Worm (Caenorhabditis elegans): ENCODE data around the gene tth-1.

DNA sequence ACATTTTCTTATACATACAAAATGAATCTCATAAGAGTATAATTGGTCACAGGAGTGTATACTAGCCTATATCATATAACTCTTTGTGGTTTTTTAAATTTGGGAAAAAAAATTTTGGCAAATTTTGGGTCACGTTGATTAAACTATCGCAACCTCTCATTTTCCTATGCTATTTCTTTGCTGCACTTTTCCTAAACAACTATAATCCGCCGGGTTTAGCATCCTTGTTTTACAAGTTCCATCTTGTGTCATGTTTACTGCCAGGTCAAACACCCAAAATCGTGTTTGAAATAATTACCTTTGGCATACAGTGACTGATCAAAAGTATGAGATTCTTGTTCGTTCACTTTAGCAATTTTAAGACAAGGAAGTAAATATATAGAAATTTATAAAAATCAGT is 15.3 kb downstream of the tth-1 start, which contains the start of gene sulp-3:
- TF ChIP-seq ama-1 (optimal IDR thresholded peaks at IDR 0.05) (no peak), elt-2 (tag; optimal IDR thresholded peaks at IDR 0.05) (no peak), hlh-30 (tag; optimal IDR thresholded peaks at IDR 0.05; ENCODE audit: insufficient read depth) (no peak), ttx-3 (tag; optimal IDR thresholded peaks at IDR 0.05) (no peak), unc-86 (tag; optimal IDR thresholded peaks at IDR 0.05) (no peak), pax-1 (tag; optimal IDR thresholded peaks at IDR 0.05) (no peak), sox-4 (tag; optimal IDR thresholded peaks at IDR 0.05) (no peak), K02D7.2 (tag; optimal IDR thresholded peaks at IDR 0.05) (no peak), hlh-15 (tag; optimal IDR thresholded peaks at IDR 0.05) (no peak), ref-2 (tag; optimal IDR thresholded peaks at IDR 0.05) (no peak)

All from whole organism, late embryonic.